Worm (Caenorhabditis elegans) whole organism, late embryonic: ENCODE results near the gene F40A3.1.
A peak's percentile ranks its signal among the peaks of the same experiment; 100 is the strongest.

Experiments used
- C08G9.2 ChIP-seq: sonication (generic microtip); optimal IDR thresholded peaks from 2 replicates; lab custom pipeline; 2016; ENCODE audit warnings: mild to moderate bottlenecking, missing genetic modification characterization, moderate library complexity, missing compliant biosample characterization
- F13H6.1 ChIP-seq: sonication (generic microtip); optimal IDR thresholded peaks from 2 replicates; lab custom pipeline; 2016; ENCODE audit warnings: missing genetic modification characterization, missing compliant biosample characterization
- Y22D7AL.16 ChIP-seq: sonication (generic microtip); optimal IDR thresholded peaks from 2 replicates; lab custom pipeline; 2016; ENCODE audit warnings: missing genetic modification characterization, missing compliant biosample characterization
- ahr-1 ChIP-seq: sonication (generic microtip); optimal IDR thresholded peaks from 2 replicates; lab custom pipeline; 2016; ENCODE audit warnings: missing genetic modification characterization, missing compliant biosample characterization
- ama-1 ChIP-seq: fragments of 150-350 bp; optimal IDR thresholded peaks from 2 replicates; lab custom pipeline; 2014
- ceh-19 ChIP-seq: fragments of 200-800 bp; sonication (Bioruptor generic); optimal IDR thresholded peaks from 2 replicates; lab custom pipeline; 2018; ENCODE audit warnings: mild to moderate bottlenecking, missing genetic modification characterization, missing compliant biosample characterization
- ceh-2 ChIP-seq: sonication (generic microtip); optimal IDR thresholded peaks from 2 replicates; lab custom pipeline; 2016; ENCODE audit warnings: missing genotype, missing genetic modification characterization, missing compliant biosample characterization
- ceh-24 ChIP-seq: sonication (generic microtip); optimal IDR thresholded peaks from 2 replicates; lab custom pipeline; 2016; ENCODE audit warnings: mild to moderate bottlenecking, missing genetic modification characterization, missing compliant biosample characterization
- ceh-30 ChIP-seq: fragments of 150-350 bp; optimal IDR thresholded peaks from 2 replicates; lab custom pipeline; 2014; ENCODE audit warnings: missing biosample characterization, missing genetic modification characterization
- ceh-48 ChIP-seq: sonication (generic microtip); optimal IDR thresholded peaks from 2 replicates; lab custom pipeline; 2016; ENCODE audit warnings: missing genetic modification characterization, inconsistent platforms, missing compliant biosample characterization
- ceh-9 ChIP-seq: sonication (generic microtip); optimal IDR thresholded peaks from 2 replicates; lab custom pipeline; 2016; ENCODE audit warnings: mild to moderate bottlenecking, missing genetic modification characterization, inconsistent platforms, missing compliant biosample characterization
- che-1 ChIP-seq: sonication (generic microtip); optimal IDR thresholded peaks from 2 replicates; lab custom pipeline; 2016; ENCODE audit warnings: mild to moderate bottlenecking, missing genetic modification characterization, missing compliant biosample characterization
- dmd-4 ChIP-seq: sonication (generic microtip); optimal IDR thresholded peaks from 2 replicates; lab custom pipeline; 2016; ENCODE audit warnings: borderline replicate concordance, missing genetic modification characterization, missing compliant biosample characterization
- dve-1 ChIP-seq: sonication (generic microtip); optimal IDR thresholded peaks from 2 replicates; lab custom pipeline; 2017; ENCODE audit warnings: antibody characterized with exemption, mild to moderate bottlenecking, missing genetic modification characterization, missing compliant biosample characterization
- elt-2 ChIP-seq: sonication (generic microtip); optimal IDR thresholded peaks from 2 replicates; lab custom pipeline; 2016; ENCODE audit warnings: missing genetic modification reagents, missing genetic modification characterization, missing compliant biosample characterization
- fax-1 ChIP-seq: sonication (generic microtip); optimal IDR thresholded peaks from 2 replicates; lab custom pipeline; 2016; ENCODE audit warnings: missing genotype, missing genetic modification characterization, missing compliant biosample characterization
- fkh-10 ChIP-seq: fragments of 150-350 bp; optimal IDR thresholded peaks from 2 replicates; lab custom pipeline; 2014; ENCODE audit warnings: missing biosample characterization, missing genetic modification reagents, missing genetic modification characterization
- fkh-6 ChIP-seq: sonication (generic microtip); optimal IDR thresholded peaks from 2 replicates; lab custom pipeline; 2016; ENCODE audit warnings: missing genetic modification characterization, missing compliant biosample characterization
- hlh-13 ChIP-seq: fragments of 200-800 bp; sonication (Bioruptor generic); optimal IDR thresholded peaks from 2 replicates; lab custom pipeline; 2018; ENCODE audit warnings: mild to moderate bottlenecking, missing genetic modification characterization, missing compliant biosample characterization
- hlh-15 ChIP-seq: sonication (generic microtip); optimal IDR thresholded peaks from 2 replicates; lab custom pipeline; 2016; ENCODE audit warnings: missing genetic modification characterization, missing compliant biosample characterization
- hlh-30 ChIP-seq: sonication (generic microtip); optimal IDR thresholded peaks from 2 replicates; lab custom pipeline; 2017; ENCODE audit warnings: antibody characterized with exemption, missing genetic modification characterization, missing compliant biosample characterization; ENCODE audit not compliant: insufficient read depth
- lim-6 ChIP-seq: sonication (generic microtip); optimal IDR thresholded peaks from 2 replicates; lab custom pipeline; 2016; ENCODE audit warnings: missing genetic modification characterization, missing compliant biosample characterization
- lin-11 ChIP-seq: fragments of 200-800 bp; sonication (Bioruptor generic); optimal IDR thresholded peaks from 2 replicates; lab custom pipeline; 2018; ENCODE audit warnings: mild to moderate bottlenecking, missing genetic modification characterization, missing compliant biosample characterization
- nhr-11 ChIP-seq: fragments of 150-350 bp; optimal IDR thresholded peaks from 2 replicates; lab custom pipeline; 2014; ENCODE audit warnings: missing biosample characterization, missing genetic modification characterization
- nhr-232 ChIP-seq: sonication (generic microtip); optimal IDR thresholded peaks from 2 replicates; lab custom pipeline; 2016; ENCODE audit warnings: missing genetic modification characterization, missing compliant biosample characterization
- npax-4 ChIP-seq: sonication (generic microtip); optimal IDR thresholded peaks from 2 replicates; lab custom pipeline; 2016; ENCODE audit warnings: missing genetic modification characterization, missing compliant biosample characterization
- pag-3 ChIP-seq: sonication (generic microtip); optimal IDR thresholded peaks from 2 replicates; lab custom pipeline; 2016; ENCODE audit warnings: missing compliant biosample characterization, missing genetic modification characterization, borderline replicate concordance
- pax-1 ChIP-seq: fragments of 150-350 bp; optimal IDR thresholded peaks from 2 replicates; lab custom pipeline; 2014; ENCODE audit warnings: missing biosample characterization, missing genetic modification characterization
- pha-4 ChIP-seq: fragments of 150-350 bp; optimal IDR thresholded peaks from 2 replicates; lab custom pipeline; 2018; ENCODE audit warnings: missing biosample characterization, missing genetic modification reagents, missing genetic modification characterization
- pros-1 ChIP-seq: fragments of 150-350 bp; optimal IDR thresholded peaks from 2 replicates; lab custom pipeline; 2014; ENCODE audit warnings: missing biosample characterization, missing genetic modification reagents, missing genetic modification characterization
- ref-2 ChIP-seq: sonication (generic microtip); optimal IDR thresholded peaks from 2 replicates; lab custom pipeline; 2016; ENCODE audit warnings: missing genetic modification characterization, missing compliant biosample characterization
- sdc-2 ChIP-seq: sonication (generic microtip); optimal IDR thresholded peaks from 2 replicates; lab custom pipeline; 2016; ENCODE audit warnings: missing genotype, missing genetic modification characterization, missing compliant biosample characterization
- sox-2 ChIP-seq: fragments of 200-800 bp; sonication (Bioruptor generic); IDR thresholded peaks from 2 replicates; pipeline ENCODE4 v1.3.6; 2022; ENCODE audit warnings: missing genetic modification reagents, missing genetic modification characterization, missing compliant biosample characterization
- sox-4 ChIP-seq: sonication (generic microtip); optimal IDR thresholded peaks from 2 replicates; lab custom pipeline; 2017; ENCODE audit warnings: mild to moderate bottlenecking, missing genetic modification characterization, inconsistent platforms, missing compliant biosample characterization
- tbx-2 ChIP-seq: sonication (generic microtip); optimal IDR thresholded peaks from 2 replicates; lab custom pipeline; 2016; ENCODE audit warnings: missing genetic modification characterization, missing compliant biosample characterization
- tbx-7 ChIP-seq: sonication (generic microtip); optimal IDR thresholded peaks from 2 replicates; lab custom pipeline; 2016; ENCODE audit warnings: missing genotype, missing genetic modification characterization, missing compliant biosample characterization
- ttx-3 ChIP-seq: sonication (generic microtip); optimal IDR thresholded peaks from 2 replicates; lab custom pipeline; 2016; ENCODE audit warnings: missing genetic modification reagents, missing genetic modification characterization, missing compliant biosample characterization
- unc-42 ChIP-seq: sonication (generic microtip); optimal IDR thresholded peaks from 2 replicates; lab custom pipeline; 2016; ENCODE audit warnings: missing genotype, missing genetic modification characterization, missing compliant biosample characterization
- unc-86 ChIP-seq: sonication (generic microtip); optimal IDR thresholded peaks from 2 replicates; lab custom pipeline; 2016; ENCODE audit warnings: missing genetic modification characterization, missing compliant biosample characterization
- ztf-16 ChIP-seq: sonication (generic microtip); optimal IDR thresholded peaks from 2 replicates; lab custom pipeline; 2017; ENCODE audit warnings: missing genetic modification characterization, missing compliant biosample characterization

Gene F40A3.1

ce11 chrV:7872945-7873344, 18.4 kb upstream of the F40A3.1 start:
- TF ChIP-seq dmd-4 = no peak
- TF ChIP-seq fkh-10 = peak; percentile 16
- no peak for TF ChIP-seq lim-6 (tag; lab: Kevin White, UChicago)
- TF ChIP-seq nhr-232 (tag; lab: Kevin White, UChicago) = no peak
- TF ChIP-seq ztf-16 = no peak
- TF ChIP-seq hlh-15 (tag; lab: Kevin White, UChicago) = no peak
- no peak for TF ChIP-seq lin-11 (tag; lab: Kevin White, UChicago)
- TF ChIP-seq ama-1 = no peak
- no peak for TF ChIP-seq ref-2 (tag; lab: Kevin White, UChicago)
- no peak for TF ChIP-seq npax-4 (tag; lab: Kevin White, UChicago)
- no peak for TF ChIP-seq Y22D7AL.16
- peak; percentile 96 for TF ChIP-seq unc-42 (tag; lab: Kevin White, UChicago)

ce11 chrV:7875456-7875855, 15.9 kb upstream of the F40A3.1 start, which contains the start of gene F40A3.4:
F40A3.4 (plus strand) TSS chrV:7875756.
- no peak for TF ChIP-seq sdc-2 (tag; lab: Kevin White, UChicago)
- TF ChIP-seq pag-3 (tag; lab: Kevin White, UChicago) = no peak
- no peak for TF ChIP-seq tbx-7 (tag; lab: Kevin White, UChicago)
- TF ChIP-seq, all 69 proteins: peak for 0

ce11 chrV:7876881-7877475, 14.4 kb upstream of the F40A3.1 start, which contains the start of gene F40A3.3:
F40A3.3 (plus strand) TSS chrV:7877444.
- no peak for TF ChIP-seq sox-2 (GFP tag; lab: Robert Waterston, UW)
- no peak for TF ChIP-seq ama-1
- TF ChIP-seq dve-1 = no peak
- no peak for TF ChIP-seq pax-1 (tag; lab: Kevin White, UChicago)
- no peak for TF ChIP-seq nhr-11
- TF ChIP-seq ref-2 (tag; lab: Kevin White, UChicago) = no peak
- TF ChIP-seq unc-86 (tag; lab: Kevin White, UChicago) = no peak
- TF ChIP-seq ahr-1 (tag; lab: Kevin White, UChicago) = no peak
- no peak for TF ChIP-seq pag-3 (tag; lab: Kevin White, UChicago)
- TF ChIP-seq pha-4 (tag; lab: Kevin White, UChicago) = no peak
- TF ChIP-seq ceh-24 (tag; lab: Kevin White, UChicago) = no peak
- TF ChIP-seq che-1 (tag; lab: Kevin White, UChicago) = no peak
- TF ChIP-seq ceh-19 = no peak
- no peak for TF ChIP-seq C08G9.2 (tag; lab: Kevin White, UChicago)
- no peak for TF ChIP-seq sox-4
- TF ChIP-seq tbx-2 = no peak
- no peak for TF ChIP-seq hlh-15 (tag; lab: Kevin White, UChicago)
- TF ChIP-seq, all 69 proteins: peak for 0

ce11 chrV:7878411-7878964, 12.8 kb upstream of the F40A3.1 start, which contains the start of gene F40A3.2:
F40A3.2 (plus strand) TSS chrV:7878914.
- no peak for TF ChIP-seq fkh-10
- TF ChIP-seq elt-2 (tag; lab: Kevin White, UChicago) = no peak
- TF ChIP-seq Y22D7AL.16 = no peak
- TF ChIP-seq ceh-30 = no peak
- TF ChIP-seq ama-1 = no peak
- no peak for TF ChIP-seq ceh-9 (tag; lab: Kevin White, UChicago)
- no peak for TF ChIP-seq tbx-2
- no peak for TF ChIP-seq pros-1 (tag; lab: Kevin White, UChicago)
- no peak for TF ChIP-seq ceh-24 (tag; lab: Kevin White, UChicago)
- no peak for TF ChIP-seq npax-4 (tag; lab: Kevin White, UChicago)
- no peak for TF ChIP-seq nhr-232 (tag; lab: Kevin White, UChicago)
- TF ChIP-seq unc-86 (tag; lab: Kevin White, UChicago) = no peak
- TF ChIP-seq, all 69 proteins: peak for 0

ce11 chrV:7884441-7884840, 6.9 kb upstream of the F40A3.1 start:
- TF ChIP-seq ceh-19 (no peak), ceh-2 (no peak), pag-3 (tag; lab: Kevin White, UChicago) (no peak), pha-4 (tag; lab: Kevin White, UChicago) (no peak), dve-1 (no peak), npax-4 (tag; lab: Kevin White, UChicago) (no peak), Y22D7AL.16 (no peak), hlh-30 (tag; lab: Kevin White, UChicago) (no peak), hlh-13 (GFP tag; lab: Kevin White, UChicago) (no peak), ttx-3 (no peak), fkh-6 (no peak), pax-1 (tag; lab: Kevin White, UChicago) (no peak), lin-11 (tag; lab: Kevin White, UChicago) (no peak), F13H6.1 (tag; lab: Kevin White, UChicago) (no peak), unc-42 (tag; lab: Kevin White, UChicago) (no peak), C08G9.2 (tag; lab: Kevin White, UChicago) (no peak), fax-1 (tag; lab: Kevin White, UChicago) (no peak), dmd-4 (no peak), ceh-48 (no peak)
